Worm (Caenorhabditis elegans): ENCODE data around the gene ndub-6.

DNA sequence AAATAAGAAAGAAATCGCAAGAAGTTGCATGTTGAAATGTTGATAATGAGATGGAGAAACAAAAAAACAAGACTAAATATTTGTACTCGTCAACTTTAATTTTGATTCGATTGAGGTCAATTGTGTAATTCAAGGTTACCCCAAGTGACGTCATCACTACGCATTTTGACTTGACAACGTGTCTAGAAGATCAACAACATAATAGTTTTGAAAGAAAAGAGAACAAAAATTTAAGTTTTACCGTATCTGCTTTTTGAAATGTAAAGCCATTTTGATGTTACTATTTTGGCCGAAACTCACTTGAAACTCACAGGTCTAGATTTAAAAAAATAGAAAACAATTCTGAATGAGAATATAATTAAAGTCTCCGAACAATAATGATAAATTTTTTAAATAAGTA, 31.3 kb upstream of the ndub-6 start, which contains the start of gene dsl-5:
- TF ChIP-seq flt-1 (GFP tag; IDR thresholded peaks at IDR 0.05) (no peak), klf-2 (GFP tag; conservative IDR thresholded peaks at IDR 0.05) (no peak), cog-1 (tag; optimal IDR thresholded peaks at IDR 0.05) (no peak)
